Worm (Caenorhabditis elegans) whole organism, L2 larva: ENCODE measurements around the gene lron-5.

Experiments used
- egl-27 ChIP-seq: sonication (generic microtip); optimal IDR thresholded peaks from 3 replicates; lab custom pipeline; 2017; ENCODE audit warnings: missing biosample characterization, missing genetic modification reagents, missing genetic modification characterization
- lin-11 ChIP-seq: fragments of 150-350 bp; sonication (generic microtip); optimal IDR thresholded peaks from 2 replicates; lab custom pipeline; 2014; ENCODE audit warnings: missing biosample characterization, missing genetic modification characterization, inconsistent platforms, mixed read lengths
- nhr-11 ChIP-seq: fragments of 150-350 bp; optimal IDR thresholded peaks from 2 replicates; lab custom pipeline; 2014; ENCODE audit warnings: missing biosample characterization, missing genetic modification characterization

DNA sequence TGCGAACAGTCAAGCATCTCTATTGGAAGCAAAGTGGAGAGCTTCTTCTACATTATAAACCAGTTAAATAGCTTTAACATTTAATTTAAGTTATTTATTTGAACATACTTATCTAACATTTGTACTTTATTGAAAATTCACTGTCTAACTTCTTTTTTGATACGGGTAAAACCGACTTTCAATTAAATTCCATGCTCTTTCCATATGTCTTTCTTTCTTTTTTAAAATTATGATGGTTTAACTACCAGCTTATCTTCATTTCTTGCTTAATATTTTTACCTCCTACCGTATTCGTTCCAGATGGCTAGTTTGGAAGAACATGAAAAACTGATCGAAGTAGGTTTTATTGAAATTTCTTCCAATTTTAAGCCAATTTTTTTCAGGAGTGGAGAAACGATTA lies 41.3 kb upstream of the lron-5 start, which contains the start of gene F35G12.12:
- TF ChIP-seq lin-11 (tag; lab: Kevin White, UChicago), result no peak
- TF ChIP-seq egl-27 (tag; lab: Kevin White, UChicago), result no peak
- no peak for TF ChIP-seq nhr-11 (tag; lab: Kevin White, UChicago)
